Worm (Caenorhabditis elegans) whole organism, midembryonic: Measurements from ENCODE around the gene aldo-2.

Experiments used
- flt-1 ChIP-seq: fragments of 200-800 bp; sonication (Bioruptor generic); IDR thresholded peaks from 2 replicates; pipeline ENCODE4 v1.3.6; 2022; ENCODE audit warnings: missing genetic modification characterization, missing compliant biosample characterization
- med-1 ChIP-seq: sonication (generic microtip); optimal IDR thresholded peaks from 2 replicates; lab custom pipeline; 2017; ENCODE audit warnings: missing genetic modification characterization, mild to moderate bottlenecking, missing compliant biosample characterization, antibody characterized with exemption, missing genetic modification reagents; ENCODE audit not compliant: insufficient read depth
- ref-1 ChIP-seq: fragments of 200-800 bp; sonication (Bioruptor generic); conservative IDR thresholded peaks from 2 replicates; pipeline ENCODE4 v1.3.6; 2022; ENCODE audit warnings: missing genetic modification reagents, missing genetic modification characterization, missing compliant biosample characterization
- tab-1 ChIP-seq: fragments of 200-800 bp; sonication (Bioruptor generic); IDR thresholded peaks from 2 replicates; pipeline ENCODE4 v1.3.6; 2022; ENCODE audit warnings: missing genetic modification characterization, missing compliant biosample characterization
- ztf-23 ChIP-seq: fragments of 200-800 bp; sonication (Bioruptor generic); IDR thresholded peaks from 2 replicates; pipeline ENCODE4 v1.3.6; 2022; ENCODE audit warnings: missing genetic modification reagents, missing genetic modification characterization, missing compliant biosample characterization
- ztf-29 ChIP-seq: fragments of 200-800 bp; sonication (Bioruptor generic); IDR thresholded peaks from 2 replicates; pipeline ENCODE4 v1.3.6; 2022; ENCODE audit warnings: missing genetic modification reagents, missing genetic modification characterization, missing compliant biosample characterization

- TF ChIP-seq flt-1 (GFP tag; lab: Robert Waterston, UW) (no peak), med-1 (GFP tag; lab: Kevin White, UChicago) (no peak), ref-1 (GFP tag; lab: Robert Waterston, UW) (no peak), tab-1 (GFP tag; lab: Robert Waterston, UW) (no peak), ztf-23 (GFP tag; lab: Robert Waterston, UW) (no peak), ztf-29 (GFP tag; lab: Robert Waterston, UW) (no peak)
Observed at ce11 chrIII:5895913-5896312, 19.5 kb upstream of the aldo-2 start, which contains the start of gene pxl-1.
